Fruit fly (Drosophila melanogaster) whole organism, embryonic: Measurements from ENCODE around the gene Takl2.
A peak's percentile ranks its signal among the peaks of the same experiment; 100 is the strongest.

Experiments
- Bteb2 ChIP-seq: fragments of 200-800 bp; sonication (Bioruptor generic); optimal IDR thresholded peaks from 2 replicates; lab custom pipeline; 2016; ENCODE audit warnings: missing biosample characterization, missing genetic modification characterization
- CG11398 ChIP-seq: fragments of 200-800 bp; sonication (Bioruptor generic); optimal IDR thresholded peaks from 2 replicates; lab custom pipeline; 2016; ENCODE audit warnings: missing biosample characterization, missing genetic modification characterization
- CG11696 ChIP-seq: fragments of 200-800 bp; sonication (Bioruptor generic); IDR thresholded peaks from 2 replicates; pipeline ENCODE4 v1.3.6; 2022; ENCODE audit warnings: missing biosample characterization, missing genetic modification characterization
- CG12299 ChIP-seq: fragments of 200-800 bp; sonication (Bioruptor generic); optimal IDR thresholded peaks from 2 replicates; lab custom pipeline; 2018; ENCODE audit warnings: missing biosample characterization, mild to moderate bottlenecking, missing genetic modification characterization
- CG1233 ChIP-seq: fragments of 200-800 bp; sonication (Bioruptor generic); optimal IDR thresholded peaks from 4 replicates; lab custom pipeline; 2018; ENCODE audit warnings: missing biosample characterization, mild to moderate bottlenecking, missing genetic modification characterization
- CG15601 ChIP-seq: fragments of 200-800 bp; sonication (Bioruptor generic); optimal IDR thresholded peaks from 3 replicates; lab custom pipeline; 2019; ENCODE audit warnings: missing biosample characterization, mild to moderate bottlenecking, missing genetic modification characterization, moderate library complexity
- CG1603 ChIP-seq: fragments of 200-800 bp; sonication (Bioruptor generic); optimal IDR thresholded peaks from 2 replicates; lab custom pipeline; 2019; ENCODE audit warnings: missing biosample characterization, mild to moderate bottlenecking, missing genetic modification characterization, moderate library complexity
- CG17361 ChIP-seq: fragments of 200-800 bp; sonication (Bioruptor generic); IDR thresholded peaks from 3 replicates; pipeline ENCODE4 v1.3.6; 2022; ENCODE audit warnings: missing biosample characterization, missing genetic modification characterization
- CG17802 ChIP-seq: fragments of 200-800 bp; sonication (Bioruptor generic); optimal IDR thresholded peaks from 2 replicates; lab custom pipeline; 2018; ENCODE audit warnings: missing biosample characterization, mild to moderate bottlenecking, missing genetic modification characterization, moderate library complexity
- CG18619 ChIP-seq: fragments of 200-800 bp; sonication (Bioruptor generic); optimal IDR thresholded peaks from 3 replicates; lab custom pipeline; 2017; ENCODE audit warnings: missing biosample characterization, mild to moderate bottlenecking, missing genetic modification characterization
- CG2199 ChIP-seq: fragments of 200-800 bp; sonication (Bioruptor generic); IDR thresholded peaks from 3 replicates; pipeline ENCODE4 v1.3.6; 2022; ENCODE audit warnings: missing biosample characterization, missing genetic modification characterization
- CG3838 ChIP-seq: fragments of 200-800 bp; sonication (Bioruptor generic); optimal IDR thresholded peaks from 3 replicates; lab custom pipeline; 2016; ENCODE audit warnings: missing biosample characterization, missing genetic modification characterization
- CG6254 ChIP-seq: fragments of 200-800 bp; sonication (Bioruptor generic); optimal IDR thresholded peaks from 3 replicates; lab custom pipeline; 2017; ENCODE audit warnings: mild to moderate bottlenecking, missing biosample characterization, missing genetic modification reagents, missing genetic modification characterization
- CG6765 ChIP-seq: fragments of 200-800 bp; sonication (Bioruptor generic); optimal IDR thresholded peaks from 3 replicates; lab custom pipeline; 2017; ENCODE audit warnings: missing biosample characterization, mild to moderate bottlenecking, missing genetic modification characterization
- CG7987 ChIP-seq: fragments of 200-800 bp; sonication (Bioruptor generic); optimal IDR thresholded peaks from 2 replicates; lab custom pipeline; 2018; ENCODE audit warnings: missing biosample characterization, mild to moderate bottlenecking, missing genetic modification characterization, moderate library complexity
- CG8290 ChIP-seq, 3 experiments: fragments of 200-800 bp; sonication (Bioruptor generic); optimal IDR thresholded peaks; 2 replicates each; lab custom pipeline; 2016 to 2019; ENCODE audit warnings: missing biosample characterization in 3 of 3, missing genetic modification characterization in 3 of 3, mild to moderate bottlenecking in 2 of 3, moderate library complexity in 1 of 3
- CG8765 ChIP-seq: fragments of 200-800 bp; sonication (Bioruptor generic); IDR thresholded peaks from 2 replicates; pipeline ENCODE4 v1.3.6; 2022; ENCODE audit warnings: missing biosample characterization, missing genetic modification characterization
- D ChIP-seq, 2 experiments: fragments of 200-800 bp in 1 of 2; fragments of >200 bp in 1 of 2; sonication (Bioruptor generic) in 1 of 2; optimal IDR thresholded peaks; 2 replicates in 1 of 2; 3 replicates in 1 of 2; lab custom pipeline; 2017; ENCODE audit warnings: mild to moderate bottlenecking in 1 of 2, missing biosample characterization in 1 of 2, missing genetic modification characterization in 1 of 2, missing genetic modification reagents in 1 of 2
- Doc3 ChIP-seq: fragments of 200-800 bp; sonication (Bioruptor generic); IDR thresholded peaks from 3 replicates; pipeline ENCODE4 v1.3.6; 2022; ENCODE audit warnings: missing biosample characterization, missing genetic modification characterization; ENCODE audit not compliant: partially characterized antibody
- Dref ChIP-seq: fragments of 200-800 bp; sonication (Bioruptor generic); IDR thresholded peaks from 2 replicates; pipeline ENCODE4 v1.3.6; 2022; ENCODE audit warnings: missing biosample characterization, missing genetic modification characterization
- Eip74EF ChIP-seq, 2 experiments: fragments of 200-800 bp in 1 of 2; fragments of >200 bp in 1 of 2; sonication (Bioruptor generic) in 1 of 2; optimal IDR thresholded peaks; 2 replicates each; lab custom pipeline; 2017 to 2019; ENCODE audit warnings: missing biosample characterization in 2 of 2, missing genetic modification characterization in 2 of 2, mild to moderate bottlenecking in 1 of 2, moderate library complexity in 1 of 2
- Fer2 ChIP-seq: fragments of 200-800 bp; sonication (Bioruptor generic); optimal IDR thresholded peaks from 2 replicates; lab custom pipeline; 2018; ENCODE audit warnings: missing biosample characterization, mild to moderate bottlenecking, missing genetic modification characterization, moderate library complexity
- Hr39 ChIP-seq: fragments of >200 bp; optimal IDR thresholded peaks from 2 replicates; lab custom pipeline; 2017
- Lhr ChIP-seq: fragments of 200-800 bp; sonication (Bioruptor generic); optimal IDR thresholded peaks from 3 replicates; lab custom pipeline; 2017; ENCODE audit warnings: mild to moderate bottlenecking, missing biosample characterization, missing genetic modification reagents, missing genetic modification characterization
- Neu2 ChIP-seq: fragments of 200-800 bp; sonication (Bioruptor generic); optimal IDR thresholded peaks from 3 replicates; lab custom pipeline; 2016; ENCODE audit warnings: missing biosample characterization, missing genetic modification characterization, borderline replicate concordance
- Optix ChIP-seq: fragments of 200-800 bp; sonication (Bioruptor generic); IDR thresholded peaks from 3 replicates; pipeline ENCODE4 v1.3.6; 2022; ENCODE audit warnings: missing biosample characterization, missing genetic modification characterization
- Ptx1 ChIP-seq: fragments of 200-800 bp; sonication (Bioruptor generic); IDR thresholded peaks from 2 replicates; pipeline ENCODE4 v1.3.6; 2022; ENCODE audit warnings: missing biosample characterization, missing genetic modification characterization
- Ravus ChIP-seq: fragments of 200-800 bp; sonication (Bioruptor generic); IDR thresholded peaks from 2 replicates; pipeline ENCODE4 v1.3.6; 2022; ENCODE audit warnings: missing biosample characterization, missing genetic modification characterization
- Ssrp ChIP-seq: fragments of 200-800 bp; sonication (Bioruptor generic); optimal IDR thresholded peaks from 2 replicates; lab custom pipeline; 2018; ENCODE audit warnings: missing biosample characterization, mild to moderate bottlenecking, missing genetic modification characterization, moderate library complexity
- ab ChIP-seq: fragments of 200-800 bp; sonication (Bioruptor generic); optimal IDR thresholded peaks from 2 replicates; lab custom pipeline; 2016; ENCODE audit warnings: missing biosample characterization, missing genetic modification characterization
- amos ChIP-seq: fragments of 200-800 bp; sonication (Bioruptor generic); IDR thresholded peaks from 2 replicates; pipeline ENCODE4 v1.3.6; 2022; ENCODE audit warnings: missing biosample characterization, missing genetic modification characterization; ENCODE audit not compliant: partially characterized antibody
- aop ChIP-seq: fragments of 200-800 bp; sonication (Bioruptor generic); IDR thresholded peaks from 2 replicates; pipeline ENCODE4 v1.3.6; 2022; ENCODE audit warnings: missing biosample characterization, missing genetic modification characterization
- ash1 ChIP-seq: fragments of 200-800 bp; sonication (Bioruptor generic); optimal IDR thresholded peaks from 2 replicates; lab custom pipeline; 2018; ENCODE audit warnings: missing biosample characterization, mild to moderate bottlenecking, missing genetic modification characterization
- az2 ChIP-seq: fragments of 200-800 bp; sonication (Bioruptor generic); optimal IDR thresholded peaks from 3 replicates; lab custom pipeline; 2016; ENCODE audit warnings: missing biosample characterization, missing genetic modification characterization
- caup ChIP-seq: fragments of 200-800 bp; sonication (Bioruptor generic); optimal IDR thresholded peaks from 3 replicates; lab custom pipeline; 2017; ENCODE audit warnings: missing biosample characterization, mild to moderate bottlenecking, missing genetic modification characterization, moderate library complexity; ENCODE audit not compliant: severe bottlenecking
- dimm ChIP-seq: fragments of 200-800 bp; sonication (Bioruptor generic); IDR thresholded peaks from 2 replicates; pipeline ENCODE4 v1.3.6; 2022; ENCODE audit warnings: missing biosample characterization, missing genetic modification characterization
- hkb ChIP-seq, 2 experiments: fragments of 200-800 bp in 1 of 2; fragments of >200 bp in 1 of 2; sonication (Bioruptor generic) in 1 of 2; IDR thresholded peaks in 1 of 2; optimal IDR thresholded peaks in 1 of 2; 2 replicates each; pipeline versions ENCODE4 v1.3.6 to Lab custom; 2017 to 2022; ENCODE audit warnings: missing biosample characterization in 1 of 2, missing genetic modification characterization in 1 of 2
- pum ChIP-seq: fragments of 200-800 bp; sonication (Bioruptor generic); optimal IDR thresholded peaks from 2 replicates; lab custom pipeline; 2016; ENCODE audit warnings: missing biosample characterization, missing genetic modification characterization
- pzg ChIP-seq: fragments of 200-800 bp; sonication (Bioruptor generic); optimal IDR thresholded peaks from 3 replicates; lab custom pipeline; 2018; ENCODE audit warnings: missing biosample characterization, mild to moderate bottlenecking, missing genetic modification characterization, moderate library complexity
- slou ChIP-seq: fragments of 200-800 bp; sonication (Bioruptor generic); optimal IDR thresholded peaks from 3 replicates; lab custom pipeline; 2016; ENCODE audit warnings: missing biosample characterization, missing genetic modification characterization
- stc ChIP-seq: fragments of 200-800 bp; sonication (Bioruptor generic); IDR thresholded peaks from 2 replicates; pipeline ENCODE4 v1.3.6; 2022; ENCODE audit warnings: missing biosample characterization, missing genetic modification characterization
- sug ChIP-seq: fragments of 200-800 bp; optimal IDR thresholded peaks from 2 replicates; lab custom pipeline; 2019; ENCODE audit warnings: missing biosample characterization, mild to moderate bottlenecking, missing genetic modification characterization, moderate library complexity
- tin ChIP-seq: fragments of 200-800 bp; sonication (Bioruptor generic); optimal IDR thresholded peaks from 3 replicates; lab custom pipeline; 2016; ENCODE audit warnings: missing biosample characterization, missing genetic modification characterization
- tio ChIP-seq: fragments of 200-800 bp; sonication (Bioruptor generic); optimal IDR thresholded peaks from 2 replicates; lab custom pipeline; 2017; ENCODE audit warnings: missing biosample characterization, missing genetic modification characterization, inconsistent platforms
- toy ChIP-seq: fragments of 200-800 bp; sonication (Bioruptor generic); IDR thresholded peaks from 2 replicates; pipeline ENCODE4 v1.3.6; 2022; ENCODE audit warnings: missing biosample characterization, missing genetic modification characterization
- vnd ChIP-seq: fragments of 200-800 bp; sonication (Bioruptor generic); IDR thresholded peaks from 3 replicates; pipeline ENCODE4 v1.3.6; 2022; ENCODE audit warnings: missing biosample characterization, missing genetic modification characterization; ENCODE audit not compliant: partially characterized antibody
- vvl ChIP-seq: fragments of 200-800 bp; sonication (Bioruptor generic); IDR thresholded peaks from 2 replicates; pipeline ENCODE4 v1.3.6; 2022; ENCODE audit warnings: missing biosample characterization, missing genetic modification characterization
- zf30C ChIP-seq: fragments of 200-800 bp; sonication (Bioruptor generic); optimal IDR thresholded peaks from 3 replicates; lab custom pipeline; 2018; ENCODE audit warnings: missing biosample characterization, mild to moderate bottlenecking, missing genetic modification characterization

Gene Takl2

DNA sequence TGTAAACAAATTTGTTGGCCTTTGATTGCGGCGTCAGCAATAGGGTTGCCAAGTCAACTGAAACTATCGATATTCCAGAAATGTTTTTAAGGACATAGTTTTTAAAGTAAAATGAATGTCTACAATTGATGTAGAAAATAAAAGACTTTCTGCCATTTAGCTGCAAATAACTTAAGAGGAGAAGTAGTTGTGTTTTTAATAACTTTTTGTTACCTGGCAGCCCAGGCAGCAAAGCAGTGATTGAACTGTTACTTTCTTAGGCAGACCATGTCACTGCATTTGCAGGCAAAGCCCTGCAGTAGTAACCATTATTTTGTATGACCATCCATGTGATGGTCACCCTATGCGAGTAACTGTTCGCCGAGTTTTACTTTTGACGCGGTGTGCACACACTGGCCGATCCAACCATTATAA is 16.9 kb upstream of the Takl2 start, which contains the start of the genes rumi, CG7029 and Usp12-46 (continued):
- TF ChIP-seq dimm (GFP tag; lab: Robert Waterston, UW) (no peak), Ssrp (tag; lab: Kevin White, UChicago) (peak; percentile 86), CG8290 (GFP tag; optimal IDR thresholded peaks at IDR 0.05; lab: Kevin White, UChicago) (peak; percentile 83), CG8290 (tag; optimal IDR thresholded peaks at IDR 0.05; lab: Kevin White, UChicago) (peak in 1 of 2 experiments; percentile 86), vvl (GFP tag; lab: Robert Waterston, UW) (peak; percentile 94), Fer2 (tag; lab: Kevin White, UChicago) (peak; percentile 66), zf30C (GFP tag; lab: Kevin White, UChicago) (no peak), pum (GFP tag; lab: Kevin White, UChicago) (peak; percentile 89), CG18619 (GFP tag; lab: Kevin White, UChicago) (peak; percentile 83), Hr39 (no peak), Lhr (peak; percentile 76), Eip74EF (GFP tag; optimal IDR thresholded peaks at IDR 0.05; lab: Kevin White, UChicago) (peak in 1 of 2 experiments; percentile 58), CG2199 (0 out of 3 replicates have a peak, but pooled peaks have one; percentile 33), CG6254 (GFP tag; lab: Kevin White, UChicago) (peak; percentile 72), amos (peak; percentile 72), slou (GFP tag; lab: Kevin White, UChicago) (peak; percentile 69), CG12299 (tag; lab: Kevin White, UChicago) (peak; percentile 79), D (optimal IDR thresholded peaks at IDR 0.05; lab: Kevin White, UChicago) (no peak), D (GFP tag; optimal IDR thresholded peaks at IDR 0.05; lab: Kevin White, UChicago) (peak; percentile 69), Bteb2 (GFP tag; lab: Kevin White, UChicago) (peak; percentile 90), Neu2 (peak; percentile 79), CG6765 (peak; percentile 63), ash1 (no peak), vnd (peak; percentile 66; the same call in 2 of the 3 replicates), CG1603 (tag; lab: Kevin White, UChicago) (peak; percentile 89), tio (no peak), az2 (GFP tag; lab: Kevin White, UChicago) (peak; percentile 89), Dref (GFP tag; lab: Robert Waterston, UW) (peak; percentile 52; the same call in 1 of the 2 replicates), caup (GFP tag; lab: Kevin White, UChicago) (peak; percentile 73), ab (GFP tag; lab: Kevin White, UChicago) (peak; percentile 69), CG17802 (tag; lab: Kevin White, UChicago) (peak; percentile 61), CG17361 (GFP tag; lab: Robert Waterston, UW) (peak; percentile 80), Doc3 (GFP tag; lab: Robert Waterston, UW) (peak; percentile 83), CG1233 (GFP tag; lab: Kevin White, UChicago) (peak; percentile 82), tin (peak; percentile 87), CG8765 (GFP tag; lab: Robert Waterston, UW) (peak; percentile 82), toy (peak; percentile 63), sug (tag; lab: Kevin White, UChicago) (peak; percentile 86), aop (GFP tag; lab: Robert Waterston, UW) (peak; percentile 43; the same call in 1 of the 2 replicates), CG11696 (GFP tag; lab: Robert Waterston, UW) (peak; percentile 53; the same call in 1 of the 2 replicates), Ravus (peak; percentile 30), Ptx1 (peak; percentile 83), CG7987 (peak; percentile 57), stc (GFP tag; lab: Robert Waterston, UW) (peak; percentile 78), hkb (optimal IDR thresholded peaks at IDR 0.05; lab: Kevin White, UChicago) (no peak), hkb (GFP tag; IDR thresholded peaks at IDR 0.05; lab: Robert Waterston, UW) (peak; percentile 79), Optix (GFP tag; lab: Robert Waterston, UW) (peak; percentile 81), pzg (peak; percentile 90), CG15601 (tag; lab: Kevin White, UChicago) (peak; percentile 85), CG3838 (GFP tag; lab: Kevin White, UChicago) (peak; percentile 67), CG11398 (GFP tag; lab: Kevin White, UChicago) (peak; percentile 84)
